Worm (Caenorhabditis elegans): ENCODE data around the gene F22E12.3.

ce11 chrV:10508855-10509254 is 45.7 kb upstream of the F22E12.3 start, which contains the start of gene C35A5.6:
- TF ChIP-seq cog-1 (tag; optimal IDR thresholded peaks at IDR 0.05) (no peak), ref-1 (GFP tag; conservative IDR thresholded peaks at IDR 0.05) (no peak), ztf-23 (GFP tag; IDR thresholded peaks at IDR 0.05) (no peak), tab-1 (GFP tag; IDR thresholded peaks at IDR 0.05) (no peak), T22C8.4 (GFP tag; IDR thresholded peaks at IDR 0.05) (no peak), med-1 (GFP tag; optimal IDR thresholded peaks at IDR 0.05; ENCODE audit: insufficient read depth) (no peak)

Data from whole organism, midembryonic.